Worm (Caenorhabditis elegans) whole organism, mixed stage, embryonic: Measurements from ENCODE around the gene C55A6.4.

Source experiments
- sptf-1 ChIP-seq: sonication (generic microtip); optimal IDR thresholded peaks from 2 replicates; lab custom pipeline; 2017; ENCODE audit warnings: mild to moderate bottlenecking, missing genetic modification characterization, moderate library complexity, missing compliant biosample characterization
- zip-8 ChIP-seq: fragments of 150-350 bp; optimal IDR thresholded peaks from 2 replicates; lab custom pipeline; 2014; ENCODE audit warnings: missing biosample characterization, missing genetic modification characterization

DNA sequence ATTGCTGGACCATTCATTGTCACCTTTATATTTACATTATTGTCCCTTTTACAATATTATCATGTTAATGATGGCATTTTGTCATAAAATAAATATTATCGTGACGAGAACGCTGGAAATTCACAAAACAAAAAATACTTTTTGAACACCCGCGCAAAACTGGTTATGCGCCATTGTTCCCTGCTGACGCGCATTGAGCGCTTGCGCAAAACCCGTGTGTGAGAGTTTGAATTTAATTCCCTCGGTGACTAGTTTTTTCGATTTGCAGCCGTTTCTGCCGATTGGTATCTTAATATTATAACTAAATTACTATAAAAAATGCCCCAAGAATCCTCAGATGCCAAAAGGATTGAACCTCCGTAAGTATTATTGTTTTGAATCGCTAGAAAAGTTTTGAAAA is 3.8 kb upstream of the C55A6.4 start, which contains the start of gene pafo-1:
- TF ChIP-seq sptf-1 (tag; lab: Kevin White, UChicago) (no peak), zip-8 (tag; lab: Kevin White, UChicago) (no peak)
